Worm (Caenorhabditis elegans): ENCODE measurements around the gene ser-2.

DNA sequence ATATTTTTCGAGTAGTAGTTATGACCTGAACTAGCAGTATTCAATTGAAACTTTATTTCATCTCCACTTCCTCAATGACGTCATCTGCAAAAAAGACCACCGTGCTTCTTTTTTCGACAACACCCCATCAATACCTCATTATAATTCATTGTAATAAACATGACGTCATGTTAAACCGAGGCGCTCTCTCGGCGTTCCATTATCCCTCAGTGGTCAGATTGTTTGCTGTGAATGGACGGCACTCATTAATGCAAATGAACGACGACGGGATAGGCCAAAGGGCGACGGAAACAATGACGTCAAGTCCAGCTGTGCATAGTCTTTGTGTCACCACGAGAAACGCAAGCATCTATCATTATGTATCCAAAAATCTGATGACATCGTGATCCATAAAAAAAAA, 44.9 kb upstream of the ser-2 start:
- peak; percentile 78 for TF ChIP-seq ztf-11 (tag; optimal IDR thresholded peaks at IDR 0.05)
- TF ChIP-seq nhr-237 (tag; optimal IDR thresholded peaks at IDR 0.05) = no peak
- no peak for TF ChIP-seq snpc-4 (tag; optimal IDR thresholded peaks at IDR 0.05)
- peak; percentile 86 for TF ChIP-seq mep-1 (tag; optimal IDR thresholded peaks at IDR 0.05)
- no peak for TF ChIP-seq nhr-76 (tag; optimal IDR thresholded peaks at IDR 0.05)
- peak; percentile 95 for TF ChIP-seq mls-2 (tag; optimal IDR thresholded peaks at IDR 0.05)
- TF ChIP-seq tbx-8 (GFP tag; optimal IDR thresholded peaks at IDR 0.05) = no peak
- no peak for TF ChIP-seq lsy-2 (tag; optimal IDR thresholded peaks at IDR 0.05)
